Worm (Caenorhabditis elegans): ENCODE measurements around the gene T05C1.3.

ce11 chrII:4470972-4471645 lies 18.1 kb downstream of the T05C1.3 start, which contains the start of gene W06B4.1:
- TF ChIP-seq ztf-26 (tag; optimal IDR thresholded peaks at IDR 0.05) = no peak
- no peak for TF ChIP-seq dpff-1 (tag; optimal IDR thresholded peaks at IDR 0.05)
- TF ChIP-seq ama-1 (optimal IDR thresholded peaks at IDR 0.05) = no peak
- TF ChIP-seq ama-1 (GFP tag; optimal IDR thresholded peaks at IDR 0.05) = no peak
- no peak for TF ChIP-seq T07F8.4 (tag; optimal IDR thresholded peaks at IDR 0.05)
- no peak for TF ChIP-seq gei-17 (GFP tag; optimal IDR thresholded peaks at IDR 0.05)

Measured in whole organism, young adult.